Worm (Caenorhabditis elegans): ENCODE data around the gene dhhc-4.

DNA sequence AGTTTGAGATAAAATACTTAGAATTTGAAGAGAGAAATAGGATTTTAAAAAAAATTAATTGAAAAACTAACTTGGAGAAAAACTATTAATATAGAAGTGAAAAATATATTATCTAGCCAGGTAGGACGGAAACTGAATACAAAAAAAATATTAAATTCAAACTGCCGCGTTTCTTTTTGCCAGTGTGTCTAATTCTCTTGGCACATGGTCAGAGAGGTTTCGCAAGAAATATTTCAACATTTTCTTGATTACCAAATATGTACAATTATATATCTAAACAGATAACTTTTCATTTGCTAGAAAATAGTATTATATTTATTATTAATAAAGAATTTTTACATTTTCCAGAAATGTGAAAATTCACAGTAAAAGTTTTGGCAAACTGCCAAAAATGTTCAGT lies 44.9 kb upstream of the dhhc-4 start:
- no peak for TF ChIP-seq W03F9.2 (tag; optimal IDR thresholded peaks at IDR 0.05)
- TF ChIP-seq him-1 (tag; optimal IDR thresholded peaks at IDR 0.05), result no peak
